Fruit fly (Drosophila melanogaster): ENCODE measurements around the gene CG10163.

Gene CG10163

dm6 chr3L:6296611-6297010 is 38.1 kb upstream of the CG10163 start:
- TF ChIP-seq svp (GFP tag), result peak; percentile 55
- TF ChIP-seq eg (GFP tag; IDR thresholded peaks at IDR 0.05), result no peak
- TF ChIP-seq Eip78C (GFP tag), result peak; percentile 2
- TF ChIP-seq CG15336 (GFP tag; IDR thresholded peaks at IDR 0.05), result no peak
- TF ChIP-seq Sox15 (GFP tag; optimal IDR thresholded peaks at IDR 0.05), result no peak
- TF ChIP-seq esn (GFP tag; optimal IDR thresholded peaks at IDR 0.05), result no peak

DNA sequence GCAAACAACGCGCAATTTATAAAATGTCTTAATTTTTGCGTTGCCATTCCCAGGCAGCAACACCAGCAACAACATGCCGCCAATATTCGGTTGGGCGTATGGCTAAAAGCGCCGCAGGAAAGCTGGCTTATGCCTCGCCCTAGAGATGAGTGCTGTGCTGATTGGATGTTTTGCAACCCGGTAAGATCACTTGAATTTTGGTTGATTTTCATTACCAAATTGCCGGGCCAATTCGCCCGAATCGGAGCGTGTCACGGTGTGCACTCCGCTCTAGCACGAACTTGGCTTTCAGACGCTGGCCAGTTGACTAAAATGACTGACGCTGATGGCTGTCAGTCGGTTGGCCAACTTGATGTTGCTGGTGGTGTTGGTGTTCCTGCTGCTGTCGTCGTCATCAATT is 26.9 kb upstream of the CG10163 start:
- peak; percentile 43 for TF ChIP-seq lz (GFP tag; optimal IDR thresholded peaks at IDR 0.05)
- no peak for TF ChIP-seq Eip93F (GFP tag; optimal IDR thresholded peaks at IDR 0.05)
- TF ChIP-seq CG3919 (GFP tag; optimal IDR thresholded peaks at IDR 0.05), result peak; percentile 68
- TF ChIP-seq achi (GFP tag; optimal IDR thresholded peaks at IDR 0.05), result peak; percentile 52
- peak; percentile 57 for TF ChIP-seq acj6 (GFP tag; optimal IDR thresholded peaks at IDR 0.05)
- peak; percentile 59 for TF ChIP-seq OdsH (GFP tag; optimal IDR thresholded peaks at IDR 0.05)
- peak; percentile 67 for TF ChIP-seq CG3032 (tag; optimal IDR thresholded peaks at IDR 0.05)
- TF ChIP-seq CG15336 (GFP tag; IDR thresholded peaks at IDR 0.05), result peak; percentile 57
- peak; percentile 56 for TF ChIP-seq Sox102F (GFP tag; optimal IDR thresholded peaks at IDR 0.05)
- peak; percentile 67 for TF ChIP-seq CG6792 (GFP tag; optimal IDR thresholded peaks at IDR 0.05)
- TF ChIP-seq net (GFP tag; optimal IDR thresholded peaks at IDR 0.05), result peak; percentile 72
- peak; percentile 76 for TF ChIP-seq eg (GFP tag; IDR thresholded peaks at IDR 0.05)
- peak; percentile 65 for TF ChIP-seq esn (GFP tag; optimal IDR thresholded peaks at IDR 0.05)
- peak; percentile 48 for TF ChIP-seq Sox14 (GFP tag; optimal IDR thresholded peaks at IDR 0.05)
- TF ChIP-seq Sox15 (GFP tag; optimal IDR thresholded peaks at IDR 0.05), result no peak
- TF ChIP-seq cyc (GFP tag; optimal IDR thresholded peaks at IDR 0.05), result peak; percentile 34
- no peak for TF ChIP-seq CG6854 (GFP tag; optimal IDR thresholded peaks at IDR 0.05)
- TF ChIP-seq dsx (GFP tag; optimal IDR thresholded peaks at IDR 0.05; ENCODE audit: poor library complexity, severe bottlenecking), result peak; percentile 50
- TF ChIP-seq CG6808 (GFP tag; optimal IDR thresholded peaks at IDR 0.05), result peak; percentile 59
- TF ChIP-seq dac (GFP tag; optimal IDR thresholded peaks at IDR 0.05), result no peak
- no peak for TF ChIP-seq CG8319 (GFP tag; optimal IDR thresholded peaks at IDR 0.05)
- TF ChIP-seq CG11294 (GFP tag; IDR thresholded peaks at IDR 0.05), result no peak
- peak; percentile 49 for TF ChIP-seq Hr4 (GFP tag; optimal IDR thresholded peaks at IDR 0.05)
- peak; percentile 19 for TF ChIP-seq CG11762 (GFP tag; optimal IDR thresholded peaks at IDR 0.05; ENCODE audit: insufficient read depth)
- peak; percentile 58 for TF ChIP-seq CG32006 (GFP tag; optimal IDR thresholded peaks at IDR 0.05)
- peak; percentile 52 for TF ChIP-seq spab (GFP tag; optimal IDR thresholded peaks at IDR 0.05)
- TF ChIP-seq CG6276 (GFP tag; optimal IDR thresholded peaks at IDR 0.05), result peak; percentile 12
- no peak for TF ChIP-seq Hr38 (GFP tag; optimal IDR thresholded peaks at IDR 0.05)
- TF ChIP-seq fkh (GFP tag; optimal IDR thresholded peaks at IDR 0.05), result no peak
- peak; percentile 50 for TF ChIP-seq vri (GFP tag; optimal IDR thresholded peaks at IDR 0.05)
- TF ChIP-seq CG10631 (GFP tag; optimal IDR thresholded peaks at IDR 0.05), result peak; percentile 29
- TF ChIP-seq CG1621 (tag; optimal IDR thresholded peaks at IDR 0.05), result peak; percentile 59
- TF ChIP-seq CG10669 (GFP tag; optimal IDR thresholded peaks at IDR 0.05), result peak; percentile 61
- TF ChIP-seq pdm3 (GFP tag; optimal IDR thresholded peaks at IDR 0.05), result peak; percentile 70
- TF ChIP-seq CG11902 (GFP tag; optimal IDR thresholded peaks at IDR 0.05), result peak; percentile 25
- no peak for TF ChIP-seq fd85E (GFP tag; optimal IDR thresholded peaks at IDR 0.05)
- TF ChIP-seq Blimp-1 (GFP tag; optimal IDR thresholded peaks at IDR 0.05), result no peak
- peak; percentile 38 for TF ChIP-seq Smox (GFP tag; optimal IDR thresholded peaks at IDR 0.05)
- peak; percentile 29 for TF ChIP-seq CG7368 (GFP tag; optimal IDR thresholded peaks at IDR 0.05)
- peak; percentile 69 to 71 for TF ChIP-seq ss (GFP tag; optimal IDR thresholded peaks at IDR 0.05)
- TF ChIP-seq CG34406 (GFP tag; optimal IDR thresholded peaks at IDR 0.05), result peak; percentile 28
- peak; percentile 47 for TF ChIP-seq CG31627 (GFP tag; optimal IDR thresholded peaks at IDR 0.05)
- TF ChIP-seq CG9139 (GFP tag; optimal IDR thresholded peaks at IDR 0.05), result peak; percentile 4
- peak; percentile 3 for TF ChIP-seq CG4318 (GFP tag; optimal IDR thresholded peaks at IDR 0.05)
- peak; percentile 38 for TF ChIP-seq topi (GFP tag; optimal IDR thresholded peaks at IDR 0.05)
- TF ChIP-seq Ets21C (GFP tag; optimal IDR thresholded peaks at IDR 0.05), result peak; percentile 3
- peak; percentile 74 for TF ChIP-seq CG6163 (GFP tag; IDR thresholded peaks at IDR 0.05)
- TF ChIP-seq CG8632 (GFP tag; optimal IDR thresholded peaks at IDR 0.05), result peak; percentile 47

Data from whole organism, prepupa.